Worm (Caenorhabditis elegans): ENCODE results near the gene bir-1.
A peak's percentile ranks its signal among the peaks of the same experiment; 100 is the strongest.

bir-1 gene

DNA sequence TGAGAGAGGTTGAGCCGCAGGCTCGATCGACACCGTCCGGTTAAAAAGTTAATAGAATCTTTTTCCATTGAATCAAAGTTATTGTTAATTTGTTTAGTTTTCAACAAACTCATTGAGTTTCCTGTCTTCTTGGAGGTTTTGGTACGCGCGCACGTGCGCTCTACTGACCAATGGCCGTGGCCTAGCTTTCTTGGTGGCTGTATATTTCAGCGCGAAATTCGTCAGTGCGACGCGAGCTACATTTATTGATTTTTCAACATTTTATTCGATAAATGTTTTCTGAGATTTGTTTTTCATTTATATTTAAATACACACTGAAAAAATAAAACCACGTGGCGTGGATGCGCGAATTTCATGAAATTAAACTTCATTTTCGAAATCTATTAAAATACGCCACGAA, at the start of gene bir-1 (continued):
- TF ChIP-seq nhr-19 (GFP tag; conservative IDR thresholded peaks at IDR 0.05): peak; percentile 21
- peak; percentile 49 for TF ChIP-seq nhr-90 (tag; optimal IDR thresholded peaks at IDR 0.05; ENCODE audit: poor library complexity)
- TF ChIP-seq swsn-7 (tag; optimal IDR thresholded peaks at IDR 0.05): peak; percentile 54

DNA sequence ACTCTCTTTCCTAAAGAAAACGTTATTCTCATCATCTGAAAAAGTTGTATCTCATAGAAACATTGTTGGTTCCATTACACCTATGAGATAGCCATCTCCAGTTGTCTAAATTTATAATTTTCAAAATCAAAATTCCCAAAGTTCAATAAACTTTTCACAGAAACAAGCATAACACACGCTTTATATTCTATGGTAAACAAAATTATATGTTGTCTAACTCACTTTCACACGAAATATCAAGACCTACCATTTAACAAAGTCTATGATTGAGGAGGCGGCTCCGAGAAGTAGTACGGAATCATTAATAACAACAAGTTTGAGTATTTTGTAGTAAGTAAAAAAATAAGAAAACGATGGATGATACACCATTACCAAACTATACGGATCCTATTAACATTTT, 45.5 kb upstream of the bir-1 start, which contains the start of gene srx-84:
TSS of gene srx-84 (plus strand) at position 301 of the 400 bp plus-strand sequence.
- TF ChIP-seq tlp-1 (tag; optimal IDR thresholded peaks at IDR 0.05) (no peak), jun-1 (tag; optimal IDR thresholded peaks at IDR 0.05) (no peak), lin-14 (GFP tag; optimal IDR thresholded peaks at IDR 0.05) (no peak), ceh-90 (tag; optimal IDR thresholded peaks at IDR 0.05) (no peak), blmp-1 (tag; optimal IDR thresholded peaks at IDR 0.05) (no peak), efl-1 (optimal IDR thresholded peaks at IDR 0.05) (no peak), efl-1 (GFP tag; optimal IDR thresholded peaks at IDR 0.05 in 1 of 2) (no peak), alr-1 (tag; optimal IDR thresholded peaks at IDR 0.05; ENCODE audit: borderline replicate concordance) (no peak), ceh-88 (GFP tag; IDR thresholded peaks at IDR 0.05) (no peak), nhr-19 (GFP tag; conservative IDR thresholded peaks at IDR 0.05) (no peak), egl-27 (tag; optimal IDR thresholded peaks at IDR 0.05) (no peak), fkh-4 (tag; optimal IDR thresholded peaks at IDR 0.05; ENCODE audit: borderline replicate concordance) (no peak), aly-2 (tag; optimal IDR thresholded peaks at IDR 0.05) (no peak), irx-1 (tag; optimal IDR thresholded peaks at IDR 0.05) (no peak), pax-3 (tag; optimal IDR thresholded peaks at IDR 0.05) (no peak), lin-35 (GFP tag; optimal IDR thresholded peaks at IDR 0.05) (no peak), lin-13 (GFP tag; optimal IDR thresholded peaks at IDR 0.05) (no peak), nhr-85 (tag) (no peak)

DNA sequence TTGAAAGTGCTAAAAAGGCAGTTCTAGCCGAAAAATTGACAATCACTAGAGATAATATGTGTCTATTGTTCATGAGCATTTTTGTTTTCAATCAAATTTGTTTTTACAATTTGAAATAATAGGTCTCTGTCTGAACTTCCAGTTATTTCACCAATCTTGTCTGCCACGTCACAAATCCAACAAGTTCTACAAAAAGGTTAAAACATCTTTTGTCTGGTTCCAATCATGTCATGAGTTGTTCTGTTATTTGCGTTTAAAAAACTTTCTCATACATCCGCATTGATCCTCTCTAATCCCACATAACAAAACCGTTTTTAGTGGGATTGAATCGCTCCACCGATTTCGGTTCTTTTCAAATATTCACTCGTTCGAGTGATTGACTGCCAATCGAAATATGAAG, 43.5 kb upstream of the bir-1 start, which contains the start of gene F35B12.9:
TSS of gene F35B12.9 (plus strand) at position 372 of the 400 bp plus-strand sequence.
- TF ChIP-seq efl-1 (optimal IDR thresholded peaks at IDR 0.05) (no peak), efl-1 (GFP tag; optimal IDR thresholded peaks at IDR 0.05 in 1 of 2) (peak in 1 of 2 experiments; percentile 60), zip-4 (GFP tag; optimal IDR thresholded peaks at IDR 0.05) (no peak), nhr-20 (tag; optimal IDR thresholded peaks at IDR 0.05) (no peak)

DNA sequence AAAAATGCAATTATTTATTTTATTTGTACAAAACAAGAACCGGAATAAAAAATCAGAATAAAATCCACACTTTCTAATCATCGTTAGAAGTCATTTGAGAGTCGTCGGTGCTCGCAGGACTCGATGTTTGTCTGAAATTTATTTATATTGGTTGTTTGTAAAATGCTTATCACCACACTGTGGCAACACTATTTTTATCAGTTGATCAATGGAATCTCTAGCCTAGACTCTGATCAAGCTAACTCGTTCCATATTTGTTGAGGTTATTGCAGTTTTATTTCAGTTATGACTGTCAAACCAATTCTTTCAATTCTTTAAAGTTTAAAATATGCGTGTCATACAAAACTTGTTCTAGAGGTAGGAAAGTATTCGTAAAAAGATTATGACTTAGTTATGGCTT, 39.8 kb upstream of the bir-1 start, which contains the start of gene dhs-20:
TSS of gene dhs-20 (minus strand) at position 80 of the 400 bp plus-strand sequence.
- TF ChIP-seq skn-1 (tag; optimal IDR thresholded peaks at IDR 0.05) (no peak), egl-27 (tag; optimal IDR thresholded peaks at IDR 0.05) (no peak), nhr-19 (GFP tag; conservative IDR thresholded peaks at IDR 0.05) (no peak), zip-4 (GFP tag; optimal IDR thresholded peaks at IDR 0.05) (no peak), elt-2 (tag; optimal IDR thresholded peaks at IDR 0.05) (peak; percentile 68), fkh-4 (tag; optimal IDR thresholded peaks at IDR 0.05; ENCODE audit: borderline replicate concordance) (no peak)

DNA sequence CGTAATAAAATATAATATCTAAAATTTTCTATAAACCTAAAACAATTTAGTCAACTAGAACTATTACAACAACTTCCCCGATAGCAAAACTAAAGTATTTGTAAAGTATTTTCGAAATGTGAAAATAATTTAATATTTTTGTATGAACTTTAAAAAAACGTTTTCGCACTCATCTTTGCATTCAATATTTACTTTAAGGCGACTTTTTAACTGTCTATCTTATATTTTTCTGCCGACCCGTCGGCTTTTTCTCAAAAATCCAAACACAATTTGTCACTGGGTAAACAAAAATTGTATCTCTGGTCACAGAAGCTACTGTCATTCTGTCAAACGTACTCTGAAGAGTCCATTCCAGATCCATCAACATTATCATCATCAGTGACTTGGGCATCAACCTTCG, 39.0 kb upstream of the bir-1 start:
- no peak for TF ChIP-seq egl-27 (tag; optimal IDR thresholded peaks at IDR 0.05)
- TF ChIP-seq C04F5.9 (tag; optimal IDR thresholded peaks at IDR 0.05): no peak
- TF ChIP-seq nhr-77 (tag; optimal IDR thresholded peaks at IDR 0.05): peak; percentile 32
- TF ChIP-seq ceh-82 (tag; optimal IDR thresholded peaks at IDR 0.05): peak in 1 of 3 experiments; percentile 10

DNA sequence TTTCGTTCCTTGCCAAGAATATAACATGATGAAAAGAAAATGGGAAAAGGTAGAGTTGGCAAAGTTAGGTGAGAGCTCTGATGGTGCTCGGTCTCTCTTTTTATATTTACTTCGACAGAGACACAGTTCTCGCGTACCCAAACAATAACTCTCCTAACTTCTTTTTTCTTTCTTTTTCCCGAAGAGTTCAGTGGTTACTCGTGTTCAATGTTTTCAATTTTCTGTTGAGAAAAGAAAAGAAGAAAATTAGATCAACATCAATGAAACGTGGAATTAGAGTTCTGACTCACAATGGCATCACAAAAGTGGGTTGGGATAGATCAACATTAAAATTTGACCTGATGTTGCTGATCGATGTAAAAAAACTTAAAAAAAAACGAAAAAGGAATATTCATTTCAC, 37.9 kb upstream of the bir-1 start, which contains the start of gene idpp-16:
TSS of gene idpp-16 (minus strand) at position 101 of the 400 bp plus-strand sequence.
- no peak for TF ChIP-seq hpl-2 (GFP tag; optimal IDR thresholded peaks at IDR 0.05)
- no peak for TF ChIP-seq ceh-63 (GFP tag; optimal IDR thresholded peaks at IDR 0.05)
- TF ChIP-seq unc-86 (tag; optimal IDR thresholded peaks at IDR 0.05): no peak
- TF ChIP-seq tbx-2 (tag; optimal IDR thresholded peaks at IDR 0.05): no peak
- no peak for TF ChIP-seq skn-1 (tag; optimal IDR thresholded peaks at IDR 0.05)
- no peak for TF ChIP-seq lin-39 (tag; optimal IDR thresholded peaks at IDR 0.05)
- no peak for TF ChIP-seq lin-15B (tag; optimal IDR thresholded peaks at IDR 0.05)
- no peak for TF ChIP-seq ets-5 (GFP tag; IDR thresholded peaks at IDR 0.05)
- TF ChIP-seq snu-23 (GFP tag; optimal IDR thresholded peaks at IDR 0.05): no peak
- no peak for TF ChIP-seq sup-37 (GFP tag; optimal IDR thresholded peaks at IDR 0.05)
- TF ChIP-seq zag-1 (tag; optimal IDR thresholded peaks at IDR 0.05): no peak
- no peak for TF ChIP-seq nhr-84 (tag; optimal IDR thresholded peaks at IDR 0.05)
- no peak for TF ChIP-seq nhr-19 (GFP tag; conservative IDR thresholded peaks at IDR 0.05)
- TF ChIP-seq ceh-88 (GFP tag; IDR thresholded peaks at IDR 0.05): no peak
- TF ChIP-seq nhr-12 (tag; optimal IDR thresholded peaks at IDR 0.05): no peak
- TF ChIP-seq lin-14 (GFP tag; optimal IDR thresholded peaks at IDR 0.05): no peak
- TF ChIP-seq unc-130 (tag; optimal IDR thresholded peaks at IDR 0.05): no peak
- TF ChIP-seq jun-1 (tag; optimal IDR thresholded peaks at IDR 0.05): no peak
